Fruit fly (Drosophila melanogaster): Measurements from ENCODE around the gene Pp2B-14D.

Gene Pp2B-14D

DNA sequence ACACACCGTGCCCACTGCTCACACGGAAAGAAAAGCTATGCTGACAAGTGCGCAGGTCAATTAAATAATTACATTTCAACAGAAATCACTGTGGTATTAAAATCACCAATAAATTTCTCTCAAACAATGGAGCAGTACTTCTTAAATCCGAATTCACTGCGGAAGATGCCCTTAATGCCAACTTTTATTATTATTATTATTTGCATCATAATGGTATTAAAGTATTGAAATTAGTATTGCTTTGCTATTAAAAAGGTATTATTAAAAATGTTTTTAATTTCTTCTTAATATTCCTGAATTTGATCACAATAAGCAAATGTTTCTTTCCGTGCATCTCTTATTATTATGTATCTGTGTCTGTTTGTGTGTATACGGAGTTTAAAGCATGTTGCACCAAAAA lies 20.2 kb upstream of the Pp2B-14D start (continued):
- TF ChIP-seq CG6175 (GFP tag; IDR thresholded peaks at IDR 0.05) (no peak), al (GFP tag; IDR thresholded peaks at IDR 0.05) (no peak), CG14441 (GFP tag; IDR thresholded peaks at IDR 0.05) (no peak), CoRest (tag; optimal IDR thresholded peaks at IDR 0.05) (peak; percentile 61), CG31388 (GFP tag; optimal IDR thresholded peaks at IDR 0.05) (no peak), p53 (GFP tag; optimal IDR thresholded peaks at IDR 0.05) (no peak), eve (GFP tag; optimal IDR thresholded peaks at IDR 0.05) (peak in 1 of 2 experiments; percentile 71), vfl (GFP tag; optimal IDR thresholded peaks at IDR 0.05) (no peak), Nf-YC (tag; optimal IDR thresholded peaks at IDR 0.05) (no peak), CG18476 (GFP tag; optimal IDR thresholded peaks at IDR 0.05) (peak; percentile 22), twi (tag; optimal IDR thresholded peaks at IDR 0.05) (no peak), hkb (optimal IDR thresholded peaks at IDR 0.05) (no peak), hkb (GFP tag; IDR thresholded peaks at IDR 0.05) (0 out of 2 replicates have a peak, but pooled peaks have one; percentile 21), sqz (GFP tag; optimal IDR thresholded peaks at IDR 0.05) (no peak), Camta (GFP tag; optimal IDR thresholded peaks at IDR 0.05) (no peak), sug (tag; optimal IDR thresholded peaks at IDR 0.05) (peak; percentile 4), Bteb2 (GFP tag; optimal IDR thresholded peaks at IDR 0.05) (no peak), CG10565 (GFP tag; optimal IDR thresholded peaks at IDR 0.05) (no peak), CG3838 (GFP tag; optimal IDR thresholded peaks at IDR 0.05) (no peak), Hr78 (GFP tag; optimal IDR thresholded peaks at IDR 0.05) (no peak), nom (GFP tag; optimal IDR thresholded peaks at IDR 0.05) (no peak), CG7963 (GFP tag; IDR thresholded peaks at IDR 0.05; ENCODE audit: partially characterized antibody) (no peak), CG4854 (GFP tag; optimal IDR thresholded peaks at IDR 0.05) (no peak), sob (GFP tag; IDR thresholded peaks at IDR 0.05) (no peak), bcd (GFP tag; optimal IDR thresholded peaks at IDR 0.05) (peak; percentile 35), wdn (GFP tag; IDR thresholded peaks at IDR 0.05) (no peak), sna (GFP tag; IDR thresholded peaks at IDR 0.05; ENCODE audit: partially characterized antibody) (no peak), CG7357 (GFP tag; IDR thresholded peaks at IDR 0.05) (no peak), sr (GFP tag; IDR thresholded peaks at IDR 0.05) (no peak), CG8944 (GFP tag; optimal IDR thresholded peaks at IDR 0.05) (no peak), CG10959 (GFP tag; IDR thresholded peaks at IDR 0.05) (no peak), gro (GFP tag; optimal IDR thresholded peaks at IDR 0.05) (no peak), CG11093 (GFP tag; IDR thresholded peaks at IDR 0.05) (no peak), HLHmδ (GFP tag; optimal IDR thresholded peaks at IDR 0.05) (no peak), toy (GFP tag; IDR thresholded peaks at IDR 0.05) (no peak), CG10366 (GFP tag; IDR thresholded peaks at IDR 0.05) (no peak), CG31224 (GFP tag; IDR thresholded peaks at IDR 0.05) (no peak), CG11695 (GFP tag; IDR thresholded peaks at IDR 0.05) (no peak), CG11398 (GFP tag; optimal IDR thresholded peaks at IDR 0.05) (no peak), Six4 (GFP tag; optimal IDR thresholded peaks at IDR 0.05) (no peak), CG4328 (GFP tag; optimal IDR thresholded peaks at IDR 0.05) (no peak), Ssrp (tag; optimal IDR thresholded peaks at IDR 0.05) (peak; percentile 38), CG3281 (GFP tag; optimal IDR thresholded peaks at IDR 0.05) (peak; percentile 65), YL-1 (GFP tag; optimal IDR thresholded peaks at IDR 0.05) (no peak), gt (GFP tag; IDR thresholded peaks at IDR 0.05) (no peak), CG10462 (GFP tag; optimal IDR thresholded peaks at IDR 0.05) (no peak), NC2α (GFP tag; optimal IDR thresholded peaks at IDR 0.05) (no peak), ap (GFP tag; IDR thresholded peaks at IDR 0.05) (no peak), HmgZ (tag; optimal IDR thresholded peaks at IDR 0.05) (no peak), croc (GFP tag; conservative IDR thresholded peaks at IDR 0.05) (no peak), Pdp1 (GFP tag; optimal IDR thresholded peaks at IDR 0.05) (no peak), CG11085 (GFP tag; IDR thresholded peaks at IDR 0.05) (no peak), Nf-YA (GFP tag; IDR thresholded peaks at IDR 0.05) (no peak)

Measured in whole organism, embryonic.